Fruit fly (Drosophila melanogaster): ENCODE measurements around the gene Fas3.
A peak's percentile ranks its signal among the peaks of the same experiment; 100 is the strongest.

Fas3 gene

DNA sequence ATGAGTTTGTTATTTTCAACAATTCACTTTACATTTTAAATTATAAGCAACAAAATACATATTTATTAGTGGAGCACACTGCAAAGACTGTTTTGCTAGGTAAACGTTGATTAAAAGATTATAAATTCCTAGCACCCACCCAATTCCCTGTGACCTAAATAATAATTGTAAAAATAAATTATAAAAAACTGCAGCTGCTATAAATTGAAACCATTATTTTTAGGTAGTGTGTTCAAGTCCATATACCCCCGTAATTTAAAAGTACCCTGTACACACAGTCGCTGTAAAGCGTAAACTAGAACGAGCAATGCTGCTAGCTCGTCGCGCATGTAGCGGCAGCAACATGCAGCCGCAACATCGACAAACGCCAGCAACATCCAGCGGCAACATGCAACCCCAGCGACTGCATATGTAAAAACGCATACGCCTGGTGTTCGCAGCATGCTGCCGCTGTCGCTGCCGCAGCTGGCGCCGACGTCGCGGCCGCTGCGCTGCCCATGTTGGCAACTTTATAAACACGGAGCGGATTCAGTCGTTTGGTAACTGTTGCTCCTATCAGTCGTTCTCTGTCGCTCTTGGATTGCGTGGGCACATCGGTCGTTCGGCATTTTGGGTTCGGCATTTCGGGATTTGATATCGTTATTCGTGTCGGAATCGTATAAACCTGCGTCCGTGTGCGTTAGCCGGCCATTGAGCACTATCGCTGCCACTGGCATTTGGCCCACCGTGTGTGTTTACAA, at the start of gene Fas3:
Fas3 (plus strand) TSS at position 526 of the 740 bp plus-strand sequence.
- no peak for TF ChIP-seq CG8478 (optimal IDR thresholded peaks at IDR 0.05)
- TF ChIP-seq CTCF (optimal IDR thresholded peaks at IDR 0.05), result no peak

dm6 chr2L:18275663-18276062, 44.2 kb upstream of the Fas3 start, which contains the start of gene CG42750:
Gene CG42750, minus strand, starts transcription at chr2L:18275770.
- TF ChIP-seq CG8478 (optimal IDR thresholded peaks at IDR 0.05), result no peak
- TF ChIP-seq CTCF (optimal IDR thresholded peaks at IDR 0.05), result no peak

- TF ChIP-seq CTCF (optimal IDR thresholded peaks at IDR 0.05) (peak; percentile 59 to 67), CG8478 (optimal IDR thresholded peaks at IDR 0.05) (no peak)
These were observed 35.6 kb upstream of the Fas3 start for dm6 chr2L:18284150-18284842.

dm6 chr2L:18285620-18286019, 34.3 kb upstream of the Fas3 start, which contains the start of gene CG31787:
Gene CG31787, minus strand, starts transcription at chr2L:18285720.
- no peak for TF ChIP-seq CTCF (optimal IDR thresholded peaks at IDR 0.05)
- no peak for TF ChIP-seq CG8478 (optimal IDR thresholded peaks at IDR 0.05)

dm6 chr2L:18287171-18287570, 32.7 kb upstream of the Fas3 start:
- TF ChIP-seq CG8478 (optimal IDR thresholded peaks at IDR 0.05) (no peak), CTCF (optimal IDR thresholded peaks at IDR 0.05) (no peak)

DNA sequence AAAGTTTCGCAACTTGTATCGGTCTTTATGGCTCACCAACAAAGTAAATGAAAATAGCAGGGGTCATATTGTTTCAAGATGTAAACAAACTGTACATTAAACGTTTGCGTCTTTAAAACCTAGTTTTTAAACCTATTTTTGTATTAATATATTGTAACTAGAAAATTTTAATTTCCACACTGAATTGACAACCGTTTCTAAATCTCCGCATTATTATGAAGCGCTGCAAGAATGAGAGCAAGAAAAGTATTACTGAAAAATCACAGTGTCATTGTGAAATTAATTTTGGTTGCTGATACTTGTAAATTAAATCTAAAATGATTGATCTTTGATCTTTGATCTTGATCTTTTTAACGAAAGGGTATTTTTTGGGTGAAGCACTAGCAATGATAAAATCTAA, 28.5 kb upstream of the Fas3 start, which contains the start of gene CG43362:
CG43362 (minus strand) TSS at position 101 of the 400 bp plus-strand sequence.
- no peak for TF ChIP-seq CG8478 (optimal IDR thresholded peaks at IDR 0.05)
- no peak for TF ChIP-seq CTCF (optimal IDR thresholded peaks at IDR 0.05)

DNA sequence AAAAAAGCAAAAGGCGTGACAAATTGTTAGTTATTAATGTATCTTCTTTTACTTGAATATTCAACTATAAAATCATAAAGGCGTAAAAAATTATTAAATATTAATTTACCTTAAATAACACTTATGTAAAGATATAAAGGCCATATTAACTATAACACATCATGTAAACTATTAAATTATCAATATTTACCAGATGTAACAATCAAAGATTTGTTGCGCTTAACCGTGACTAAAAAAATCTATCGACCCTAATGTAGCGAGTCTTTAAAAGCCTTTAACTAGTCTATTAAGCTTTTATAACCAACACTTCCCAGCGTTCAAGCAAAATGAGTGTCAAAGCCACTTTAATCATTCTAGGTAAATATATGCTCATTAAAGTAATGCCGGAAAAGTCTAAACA, 27.7 kb upstream of the Fas3 start, which contains the start of gene Sfp36F:
Sfp36F (plus strand) TSS at position 301 of the 400 bp plus-strand sequence.
- TF ChIP-seq CTCF (optimal IDR thresholded peaks at IDR 0.05), result no peak
- TF ChIP-seq CG8478 (optimal IDR thresholded peaks at IDR 0.05), result no peak

DNA sequence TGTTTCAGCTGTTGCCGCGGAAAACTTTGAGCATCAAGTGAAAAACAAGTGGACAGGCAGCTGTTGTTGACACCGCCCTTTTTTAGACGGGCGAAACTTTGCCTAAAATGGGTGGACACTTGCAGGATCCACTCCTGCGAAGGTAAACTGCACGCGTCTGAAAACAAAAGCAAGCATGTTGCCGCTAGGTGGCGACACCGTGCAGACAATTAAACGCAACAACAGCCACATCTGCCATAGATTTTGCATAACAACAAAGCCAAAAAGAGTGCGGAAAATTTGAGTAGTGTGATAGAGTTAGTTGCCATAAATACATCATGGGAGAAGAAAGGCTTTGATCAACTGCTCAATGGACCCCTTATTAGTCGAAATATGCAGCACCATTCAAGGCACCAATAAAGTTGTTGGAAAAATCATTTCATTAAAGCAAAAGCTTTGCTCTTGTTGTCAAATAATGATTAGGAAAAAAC, 25.4 kb upstream of the Fas3 start, which contains the start of gene CG5790:
CG5790 (plus strand) TSS at position 420 of the 470 bp plus-strand sequence.
- TF ChIP-seq CG8478 (optimal IDR thresholded peaks at IDR 0.05) (no peak), CTCF (optimal IDR thresholded peaks at IDR 0.05) (peak; percentile 82 to 90)

DNA sequence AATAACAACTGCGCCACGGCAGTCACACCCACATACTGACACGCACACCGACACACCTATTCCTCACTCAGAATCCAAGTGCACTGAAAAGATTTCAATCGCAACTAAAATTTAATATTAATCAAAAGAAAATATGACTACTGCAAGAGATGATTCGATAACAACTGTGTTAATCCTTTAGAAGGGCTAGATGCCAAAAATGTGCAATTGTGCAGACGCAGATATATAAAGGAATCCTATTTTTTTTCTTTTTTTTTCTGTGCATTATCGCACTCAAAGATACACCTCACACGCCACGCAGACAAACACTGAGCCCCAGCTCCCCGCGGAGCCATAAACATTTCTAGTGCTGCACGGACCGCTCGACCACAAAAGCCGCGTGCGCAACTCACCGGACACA, 21.4 kb upstream of the Fas3 start:
- no peak for TF ChIP-seq CTCF (optimal IDR thresholded peaks at IDR 0.05)

dm6 chr2L:18302780-18303179, 17.1 kb upstream of the Fas3 start:
- TF ChIP-seq CTCF (optimal IDR thresholded peaks at IDR 0.05), result no peak
- no peak for TF ChIP-seq CG8478 (optimal IDR thresholded peaks at IDR 0.05)

DNA sequence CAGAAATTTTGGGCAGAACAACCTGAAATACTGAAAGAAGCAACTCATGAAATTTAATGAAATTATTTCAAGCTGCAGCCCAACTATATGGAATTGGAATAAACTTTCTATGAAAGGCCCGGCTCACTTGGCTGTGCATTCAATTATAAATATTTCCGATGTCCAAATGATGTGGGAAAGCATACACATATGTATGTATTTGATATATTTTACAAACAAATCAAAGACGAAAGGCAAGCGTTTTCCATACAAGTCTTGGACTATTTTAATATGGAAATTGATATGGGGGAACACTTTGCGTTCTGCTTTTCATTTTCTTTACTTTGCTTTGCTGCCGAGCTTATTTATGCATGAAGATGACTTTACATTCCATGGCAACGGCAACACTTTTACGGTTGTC, 15.4 kb upstream of the Fas3 start:
- TF ChIP-seq CG8478 (optimal IDR thresholded peaks at IDR 0.05) (no peak), CTCF (optimal IDR thresholded peaks at IDR 0.05) (no peak)

DNA sequence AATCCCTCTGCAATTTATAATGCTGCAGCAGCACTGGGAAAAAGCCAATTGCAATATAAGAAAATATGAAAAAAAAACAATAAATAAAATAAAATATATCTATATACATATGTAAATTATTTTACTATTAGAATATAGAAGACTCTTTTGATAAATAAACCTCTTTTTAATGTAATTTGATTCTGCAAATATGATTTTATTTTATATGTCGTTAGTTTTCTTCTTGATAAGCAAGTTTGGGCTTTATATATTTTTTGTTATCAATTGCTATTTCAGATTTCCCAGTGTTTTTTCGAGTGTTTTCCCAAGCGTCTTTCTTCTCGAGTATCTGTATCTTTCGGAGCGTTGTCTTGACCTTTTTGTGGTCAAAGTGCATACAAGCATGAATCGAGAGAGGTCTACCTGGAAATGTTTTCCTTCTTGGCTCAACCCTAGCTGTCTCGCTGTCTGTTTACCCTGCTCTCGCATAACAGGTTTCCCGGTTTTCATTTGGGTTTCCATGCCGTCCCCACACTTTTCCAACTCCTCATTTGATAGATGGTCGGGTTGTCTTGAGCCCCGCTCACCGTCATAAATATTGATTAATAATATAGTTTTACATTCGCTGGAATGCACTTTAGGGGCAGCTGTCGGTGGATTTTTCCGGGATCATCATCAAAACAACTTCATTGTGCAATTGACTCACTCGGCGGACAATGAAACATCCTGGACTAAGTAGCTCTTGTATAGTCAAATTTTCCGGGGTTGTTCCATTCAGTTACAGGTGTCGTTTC, 14.7 kb upstream of the Fas3 start:
- TF ChIP-seq CTCF (optimal IDR thresholded peaks at IDR 0.05), result no peak
- no peak for TF ChIP-seq CG8478 (optimal IDR thresholded peaks at IDR 0.05)

dm6 chr2L:18307823-18308222, 12.1 kb upstream of the Fas3 start:
- TF ChIP-seq CTCF (optimal IDR thresholded peaks at IDR 0.05) (no peak), CG8478 (optimal IDR thresholded peaks at IDR 0.05) (no peak)

DNA sequence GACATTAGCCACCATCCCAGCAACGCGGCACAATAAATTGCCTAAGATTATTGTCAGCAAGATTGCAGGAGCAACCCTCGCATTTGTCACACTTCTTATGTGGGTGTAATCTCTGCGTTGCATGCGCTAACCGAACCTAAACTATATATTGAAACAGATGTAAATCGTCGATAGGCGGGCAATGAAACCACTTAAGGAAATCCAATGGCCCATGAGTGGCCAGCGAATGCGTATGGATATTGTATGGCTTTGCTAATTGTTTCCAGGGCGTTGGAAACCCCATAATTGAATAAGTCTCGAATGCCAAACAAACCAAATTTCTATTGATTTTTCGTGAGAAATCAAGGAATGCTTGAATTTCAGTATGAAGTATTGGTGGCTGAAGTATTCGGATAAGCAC, 11.2 kb upstream of the Fas3 start:
- TF ChIP-seq CTCF (optimal IDR thresholded peaks at IDR 0.05) (no peak), CG8478 (optimal IDR thresholded peaks at IDR 0.05) (no peak)

DNA sequence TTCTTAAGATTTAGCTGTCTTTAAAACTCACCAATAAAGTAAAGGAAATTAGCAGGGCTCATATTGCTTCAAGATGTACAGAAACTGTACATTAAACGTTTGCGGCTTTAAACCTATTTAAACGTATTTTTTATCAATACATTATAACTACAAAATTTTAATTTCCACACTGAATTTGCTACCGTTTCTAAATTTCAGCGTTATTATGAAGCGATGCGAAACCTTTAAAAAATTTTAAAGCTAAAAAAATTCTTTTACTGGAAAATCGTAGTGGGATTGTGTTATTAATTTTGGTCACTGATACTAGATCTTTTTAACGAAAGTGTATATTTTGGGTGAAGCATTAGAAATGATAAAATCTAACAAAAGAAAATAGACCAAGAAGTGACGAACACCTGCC, 10.6 kb upstream of the Fas3 start, which contains the start of gene CG43354:
CG43354 (minus strand) TSS at position 101 of the 400 bp plus-strand sequence.
- TF ChIP-seq CTCF (optimal IDR thresholded peaks at IDR 0.05) (no peak), CG8478 (optimal IDR thresholded peaks at IDR 0.05) (no peak)
